Fruit fly (Drosophila melanogaster): ENCODE measurements around the gene CG7560.

Gene CG7560

dm6 chr3L:11414453-11414852, 10.5 kb upstream of the CG7560 start (continued):
- TF ChIP-seq CG1832 (GFP tag; optimal IDR thresholded peaks at IDR 0.05) (no peak), fd3F (GFP tag; optimal IDR thresholded peaks at IDR 0.05) (no peak), CG10979 (tag; optimal IDR thresholded peaks at IDR 0.05) (peak; percentile 28), salm (tag; optimal IDR thresholded peaks at IDR 0.05) (no peak), CG17359 (tag; optimal IDR thresholded peaks at IDR 0.05) (no peak), CG3281 (GFP tag; optimal IDR thresholded peaks at IDR 0.05) (no peak), abd-A (tag; optimal IDR thresholded peaks at IDR 0.05) (no peak), disco-r (GFP tag; optimal IDR thresholded peaks at IDR 0.05) (no peak), stc (GFP tag; IDR thresholded peaks at IDR 0.05) (no peak), trh (GFP tag; optimal IDR thresholded peaks at IDR 0.05) (no peak), CG5245 (GFP tag; optimal IDR thresholded peaks at IDR 0.05) (no peak), Ssrp (tag; optimal IDR thresholded peaks at IDR 0.05) (peak; percentile 27), danr (GFP tag; IDR thresholded peaks at IDR 0.05) (no peak), mld (GFP tag; IDR thresholded peaks at IDR 0.05; ENCODE audit: partially characterized antibody) (no peak), CG34422 (GFP tag; IDR thresholded peaks at IDR 0.05) (no peak), CG10959 (GFP tag; IDR thresholded peaks at IDR 0.05) (no peak), exex (tag; optimal IDR thresholded peaks at IDR 0.05) (no peak), CG15601 (tag; optimal IDR thresholded peaks at IDR 0.05) (peak; percentile 28), wek (GFP tag; optimal IDR thresholded peaks at IDR 0.05) (no peak), Chrac-16 (GFP tag; optimal IDR thresholded peaks at IDR 0.05) (no peak), Hsf (GFP tag; optimal IDR thresholded peaks at IDR 0.05) (no peak), HmgD (GFP tag; optimal IDR thresholded peaks at IDR 0.05) (no peak), Bdp1 (GFP tag; optimal IDR thresholded peaks at IDR 0.05) (no peak), Elba2 (GFP tag; optimal IDR thresholded peaks at IDR 0.05) (no peak), so (GFP tag; IDR thresholded peaks at IDR 0.05) (no peak), CG1602 (GFP tag; optimal IDR thresholded peaks at IDR 0.05) (no peak), grn (GFP tag; optimal IDR thresholded peaks at IDR 0.05) (no peak), CG34224 (GFP tag; IDR thresholded peaks at IDR 0.05; ENCODE audit: partially characterized antibody) (no peak), CG7987 (GFP tag; optimal IDR thresholded peaks at IDR 0.05) (no peak), CG12104 (GFP tag; optimal IDR thresholded peaks at IDR 0.05) (no peak), pum (GFP tag; optimal IDR thresholded peaks at IDR 0.05) (no peak), zen2 (GFP tag; IDR thresholded peaks at IDR 0.05; ENCODE audit: partially characterized antibody) (no peak), vvl (GFP tag; IDR thresholded peaks at IDR 0.05) (no peak), Lim3 (GFP tag; IDR thresholded peaks at IDR 0.05) (no peak), B-H1 (GFP tag; IDR thresholded peaks at IDR 0.05) (no peak), btn (GFP tag; optimal IDR thresholded peaks at IDR 0.05) (no peak), ewg (GFP tag; optimal IDR thresholded peaks at IDR 0.05) (no peak), CG10654 (GFP tag; optimal IDR thresholded peaks at IDR 0.05) (no peak), shn (GFP tag; optimal IDR thresholded peaks at IDR 0.05) (no peak), Hmr (GFP tag; optimal IDR thresholded peaks at IDR 0.05) (no peak), Six4 (GFP tag; optimal IDR thresholded peaks at IDR 0.05) (no peak), CG11560 (tag; IDR thresholded peaks at IDR 0.05) (no peak), CG2129 (GFP tag; IDR thresholded peaks at IDR 0.05; ENCODE audit: partially characterized antibody) (no peak), CG7372 (GFP tag; IDR thresholded peaks at IDR 0.05) (no peak), CG7357 (GFP tag; IDR thresholded peaks at IDR 0.05) (no peak), ken (GFP tag; IDR thresholded peaks at IDR 0.05) (no peak), pnt (GFP tag; optimal IDR thresholded peaks at IDR 0.05) (no peak), chm (GFP tag; IDR thresholded peaks at IDR 0.05) (no peak), CG14014 (GFP tag; IDR thresholded peaks at IDR 0.05) (no peak), corto (GFP tag; optimal IDR thresholded peaks at IDR 0.05) (no peak), CG16863 (GFP tag; optimal IDR thresholded peaks at IDR 0.05) (no peak), Mes4 (GFP tag; optimal IDR thresholded peaks at IDR 0.05) (no peak), caup (GFP tag; optimal IDR thresholded peaks at IDR 0.05; ENCODE audit: severe bottlenecking) (no peak)
